Worm (Caenorhabditis elegans) whole organism, early embryonic: ENCODE results near the gene rps-25.

Source experiments
- B0310.2 ChIP-seq: sonication (generic microtip); optimal IDR thresholded peaks from 2 replicates; lab custom pipeline; 2016; ENCODE audit warnings: mild to moderate bottlenecking, missing genetic modification characterization, missing compliant biosample characterization
- F13C5.2 ChIP-seq: sonication (generic microtip); optimal IDR thresholded peaks from 2 replicates; lab custom pipeline; 2017; ENCODE audit warnings: mild to moderate bottlenecking, missing genetic modification characterization, inconsistent platforms, missing compliant biosample characterization
- aly-1 ChIP-seq: sonication (generic microtip); optimal IDR thresholded peaks from 2 replicates; lab custom pipeline; 2016; ENCODE audit warnings: missing genetic modification characterization, missing compliant biosample characterization
- ama-1 ChIP-seq: fragments of 150-350 bp; optimal IDR thresholded peaks from 2 replicates; lab custom pipeline; 2014
- ceh-13 ChIP-seq: fragments of 200-800 bp; sonication (Bioruptor generic); optimal IDR thresholded peaks from 2 replicates; lab custom pipeline; 2018; ENCODE audit warnings: mild to moderate bottlenecking, missing genetic modification characterization, missing compliant biosample characterization
- ceh-36 ChIP-seq: sonication (generic microtip); optimal IDR thresholded peaks from 2 replicates; lab custom pipeline; 2016; ENCODE audit warnings: missing genetic modification characterization, inconsistent platforms, missing compliant biosample characterization
- ets-7 ChIP-seq: sonication (generic microtip); optimal IDR thresholded peaks from 2 replicates; lab custom pipeline; 2016; ENCODE audit warnings: missing genotype, missing genetic modification characterization, missing compliant biosample characterization
- flt-1 ChIP-seq: fragments of 200-800 bp; sonication (Bioruptor generic); IDR thresholded peaks from 2 replicates; pipeline ENCODE4 v1.3.6; 2022; ENCODE audit warnings: missing genetic modification characterization, missing compliant biosample characterization
- hmbx-1 ChIP-seq: sonication (generic microtip); optimal IDR thresholded peaks from 2 replicates; lab custom pipeline; 2016; ENCODE audit warnings: mild to moderate bottlenecking, missing genetic modification characterization, missing compliant biosample characterization
- hmg-4 ChIP-seq: fragments of 200-800 bp; sonication (Bioruptor generic); optimal IDR thresholded peaks from 2 replicates; lab custom pipeline; 2018; ENCODE audit warnings: mild to moderate bottlenecking, missing genetic modification characterization, missing compliant biosample characterization
- hnd-1 ChIP-seq: sonication (generic microtip); optimal IDR thresholded peaks from 2 replicates; lab custom pipeline; 2016; ENCODE audit warnings: missing genetic modification characterization, missing compliant biosample characterization
- pes-1 ChIP-seq: fragments of 200-800 bp; sonication (Bioruptor generic); IDR thresholded peaks from 2 replicates; pipeline ENCODE4 v1.3.6; 2022; ENCODE audit warnings: missing genetic modification reagents, missing genetic modification characterization, missing compliant biosample characterization
- scrt-1 ChIP-seq: fragments of 200-800 bp; sonication (Bioruptor generic); IDR thresholded peaks from 2 replicates; pipeline ENCODE4 v1.3.6; 2022; ENCODE audit warnings: missing genetic modification characterization, missing compliant biosample characterization
- sea-1 ChIP-seq: fragments of 200-800 bp; sonication (Bioruptor generic); conservative IDR thresholded peaks from 2 replicates; pipeline ENCODE4 v1.3.6; 2022; ENCODE audit warnings: missing genetic modification characterization, missing compliant biosample characterization
- tbx-11 ChIP-seq: fragments of 200-800 bp; sonication (Bioruptor generic); IDR thresholded peaks from 2 replicates; pipeline ENCODE4 v1.3.6; 2022; ENCODE audit warnings: missing genetic modification characterization, missing compliant biosample characterization
- tbx-37 ChIP-seq: fragments of 200-800 bp; sonication (Bioruptor generic); conservative IDR thresholded peaks from 2 replicates; pipeline ENCODE4 v1.3.6; 2022; ENCODE audit warnings: missing genetic modification reagents, missing genetic modification characterization, missing compliant biosample characterization
- tra-4 ChIP-seq: sonication (generic microtip); optimal IDR thresholded peaks from 2 replicates; lab custom pipeline; 2017; ENCODE audit warnings: missing genetic modification characterization, missing compliant biosample characterization

rps-25 gene

ce11 chrIV:5952966-5953365, 5.6 kb upstream of the rps-25 start:
- TF ChIP-seq ceh-13 (GFP tag; lab: Kevin White, UChicago) (no peak), tbx-37 (GFP tag; lab: Robert Waterston, UW) (no peak), scrt-1 (GFP tag; lab: Robert Waterston, UW) (no peak), sea-1 (GFP tag; lab: Robert Waterston, UW) (no peak), ets-7 (tag; lab: Kevin White, UChicago) (no peak), ama-1 (lab: Kevin White, UChicago) (no peak), hmbx-1 (tag; lab: Kevin White, UChicago) (no peak), ceh-36 (tag; lab: Kevin White, UChicago) (no peak), flt-1 (no peak), pes-1 (GFP tag; lab: Robert Waterston, UW) (no peak), B0310.2 (tag; lab: Kevin White, UChicago) (no peak), hmg-4 (GFP tag; lab: Kevin White, UChicago) (no peak), tbx-11 (GFP tag; lab: Robert Waterston, UW) (no peak), F13C5.2 (no peak), hnd-1 (tag; lab: Kevin White, UChicago) (no peak), tra-4 (tag; lab: Kevin White, UChicago) (no peak), aly-1 (tag; lab: Kevin White, UChicago) (no peak)

- TF ChIP-seq flt-1 (no peak), F13C5.2 (no peak), ceh-13 (GFP tag; lab: Kevin White, UChicago) (no peak), ama-1 (lab: Kevin White, UChicago) (no peak), tra-4 (tag; lab: Kevin White, UChicago) (no peak), sea-1 (GFP tag; lab: Robert Waterston, UW) (no peak), ceh-36 (tag; lab: Kevin White, UChicago) (no peak), pes-1 (GFP tag; lab: Robert Waterston, UW) (no peak)
Measured at ce11 chrIV:5949964-5950363, 2.6 kb upstream of the rps-25 start.

- TF ChIP-seq tbx-11 (GFP tag; lab: Robert Waterston, UW) (no peak), F13C5.2 (no peak), aly-1 (tag; lab: Kevin White, UChicago) (no peak), ama-1 (lab: Kevin White, UChicago) (no peak), tra-4 (tag; lab: Kevin White, UChicago) (no peak), pes-1 (GFP tag; lab: Robert Waterston, UW) (no peak), tbx-37 (GFP tag; lab: Robert Waterston, UW) (no peak), ceh-36 (tag; lab: Kevin White, UChicago) (no peak)
Measured at ce11 chrIV:5948712-5949111, 1.3 kb upstream of the rps-25 start.

ce11 chrIV:5946602-5947444, 582 bp downstream of the rps-25 start, which contains the start of gene inx-7:
Gene inx-7 (minus strand): TSS chrIV:5946638.
- TF ChIP-seq tbx-37 (GFP tag; lab: Robert Waterston, UW) (no peak), B0310.2 (tag; lab: Kevin White, UChicago) (no peak), ets-7 (tag; lab: Kevin White, UChicago) (no peak), hnd-1 (tag; lab: Kevin White, UChicago) (no peak), pes-1 (GFP tag; lab: Robert Waterston, UW) (no peak), scrt-1 (GFP tag; lab: Robert Waterston, UW) (no peak), ceh-36 (tag; lab: Kevin White, UChicago) (no peak), ama-1 (lab: Kevin White, UChicago) (no peak), sea-1 (GFP tag; lab: Robert Waterston, UW) (no peak), tra-4 (tag; lab: Kevin White, UChicago) (no peak), ceh-13 (GFP tag; lab: Kevin White, UChicago) (no peak), hmbx-1 (tag; lab: Kevin White, UChicago) (no peak), F13C5.2 (no peak), hmg-4 (GFP tag; lab: Kevin White, UChicago) (no peak), flt-1 (no peak)

ce11 chrIV:5945455-5945854, 1.9 kb downstream of the rps-25 start:
- TF ChIP-seq ceh-36 (tag; lab: Kevin White, UChicago) (no peak), pes-1 (GFP tag; lab: Robert Waterston, UW) (no peak)

- TF ChIP-seq hmbx-1 (tag; lab: Kevin White, UChicago) (no peak), ceh-13 (GFP tag; lab: Kevin White, UChicago) (no peak), tbx-37 (GFP tag; lab: Robert Waterston, UW) (no peak), hmg-4 (GFP tag; lab: Kevin White, UChicago) (no peak), B0310.2 (tag; lab: Kevin White, UChicago) (no peak), flt-1 (no peak), ama-1 (lab: Kevin White, UChicago) (no peak), ceh-36 (tag; lab: Kevin White, UChicago) (no peak), ets-7 (tag; lab: Kevin White, UChicago) (no peak), pes-1 (GFP tag; lab: Robert Waterston, UW) (no peak), sea-1 (GFP tag; lab: Robert Waterston, UW) (no peak), scrt-1 (GFP tag; lab: Robert Waterston, UW) (no peak), tbx-11 (GFP tag; lab: Robert Waterston, UW) (no peak), aly-1 (tag; lab: Kevin White, UChicago) (no peak), hnd-1 (tag; lab: Kevin White, UChicago) (no peak), tra-4 (tag; lab: Kevin White, UChicago) (no peak), F13C5.2 (no peak)
Measured at ce11 chrIV:5944172-5944571, 3.2 kb downstream of the rps-25 start.
